Worm (Caenorhabditis elegans) whole organism, young adult: Measurements from ENCODE around the gene Y57G11C.8.

ENCODE experiments used
- F33H1.4 ChIP-seq: fragments of 200-800 bp; sonication (Bioruptor generic); IDR thresholded peaks from 2 replicates; pipeline ENCODE4 v1.3.6; 2022; ENCODE audit warnings: missing genetic modification reagents, missing genetic modification characterization, missing compliant biosample characterization
- F37B4.10 ChIP-seq: fragments of 200-800 bp; sonication (Bioruptor generic); IDR thresholded peaks from 2 replicates; pipeline ENCODE4 v1.3.6; 2022; ENCODE audit warnings: missing genetic modification characterization, missing compliant biosample characterization
- F52B5.7 ChIP-seq: sonication (generic microtip); optimal IDR thresholded peaks from 2 replicates; lab custom pipeline; 2016; ENCODE audit warnings: mild to moderate bottlenecking, missing genetic modification characterization, missing compliant biosample characterization
- K11D2.4 ChIP-seq: fragments of 200-800 bp; sonication (Bioruptor generic); IDR thresholded peaks from 2 replicates; pipeline ENCODE4 v1.3.6; 2022; ENCODE audit warnings: missing genetic modification reagents, missing genetic modification characterization, missing compliant biosample characterization
- Y53F4B.3 ChIP-seq: fragments of 200-800 bp; sonication (Bioruptor generic); IDR thresholded peaks from 2 replicates; pipeline ENCODE4 v1.3.6; 2022; ENCODE audit warnings: missing genetic modification reagents, missing genetic modification characterization, missing compliant biosample characterization
- Y53G8AR.9 ChIP-seq: fragments of 200-800 bp; sonication (Bioruptor generic); conservative IDR thresholded peaks from 2 replicates; pipeline ENCODE4 v1.3.6; 2022; ENCODE audit warnings: missing genetic modification reagents, missing genetic modification characterization, missing compliant biosample characterization
- aptf-3 ChIP-seq: fragments of 200-800 bp; sonication (Bioruptor generic); IDR thresholded peaks from 2 replicates; pipeline ENCODE4 v1.3.6; 2022; ENCODE audit warnings: missing genetic modification characterization, missing compliant biosample characterization
- atf-7 ChIP-seq: sonication (generic microtip); optimal IDR thresholded peaks from 2 replicates; lab custom pipeline; 2017; ENCODE audit warnings: mild to moderate bottlenecking, missing genetic modification characterization, missing compliant biosample characterization
- attf-3 ChIP-seq: fragments of 200-800 bp; sonication (Bioruptor generic); conservative IDR thresholded peaks from 2 replicates; pipeline ENCODE4 v1.3.6; 2022; ENCODE audit warnings: missing genetic modification reagents, missing genetic modification characterization, missing compliant biosample characterization
- attf-6 ChIP-seq: fragments of 200-800 bp; sonication (Bioruptor generic); IDR thresholded peaks from 2 replicates; pipeline ENCODE4 v1.3.6; 2022; ENCODE audit warnings: missing genetic modification reagents, missing genetic modification characterization, missing compliant biosample characterization
- bed-2 ChIP-seq: fragments of 200-800 bp; sonication (Bioruptor generic); IDR thresholded peaks from 2 replicates; pipeline ENCODE4 v1.3.6; 2022; ENCODE audit warnings: missing genetic modification reagents, missing genetic modification characterization, missing compliant biosample characterization
- cebp-1 ChIP-seq, 2 experiments: fragments of 200-800 bp in 1 of 2; sonication (Bioruptor generic) in 1 of 2; sonication (generic microtip) in 1 of 2; IDR thresholded peaks in 1 of 2; optimal IDR thresholded peaks in 1 of 2; 2 replicates each; pipeline versions ENCODE4 v1.3.6 to Lab custom; 2017 to 2022; ENCODE audit warnings: missing compliant biosample characterization in 2 of 2, missing genetic modification characterization in 2 of 2, mild to moderate bottlenecking in 1 of 2, missing genetic modification reagents in 1 of 2, moderate library complexity in 1 of 2
- egrh-3 ChIP-seq: fragments of 200-800 bp; sonication (Bioruptor generic); IDR thresholded peaks from 2 replicates; pipeline ENCODE4 v1.3.6; 2022; ENCODE audit warnings: missing genetic modification reagents, missing genetic modification characterization, missing compliant biosample characterization
- ekl-4 ChIP-seq: fragments of 200-800 bp; sonication (Bioruptor generic); IDR thresholded peaks from 2 replicates; pipeline ENCODE4 v1.3.6; 2022; ENCODE audit warnings: missing genetic modification reagents, missing genetic modification characterization, missing compliant biosample characterization
- fkh-3 ChIP-seq: sonication (generic microtip); optimal IDR thresholded peaks from 2 replicates; lab custom pipeline; 2016; ENCODE audit warnings: mild to moderate bottlenecking, missing genetic modification characterization, missing compliant biosample characterization
- gei-17 ChIP-seq: fragments of 200-800 bp; sonication (Bioruptor generic); optimal IDR thresholded peaks from 2 replicates; lab custom pipeline; 2018; ENCODE audit warnings: mild to moderate bottlenecking, missing genetic modification characterization, missing compliant biosample characterization
- hmg-1.2 ChIP-seq: fragments of 200-800 bp; sonication (Bioruptor generic); IDR thresholded peaks from 2 replicates; pipeline ENCODE4 v1.3.6; 2022; ENCODE audit warnings: missing genetic modification reagents, missing genetic modification characterization, missing compliant biosample characterization
- hrde-1 ChIP-seq: sonication (generic microtip); optimal IDR thresholded peaks from 2 replicates; lab custom pipeline; 2016; ENCODE audit warnings: missing genetic modification characterization, mild to moderate bottlenecking, missing compliant biosample characterization, moderate library complexity, missing genotype, missing genetic modification reagents, borderline replicate concordance
- hsf-1 ChIP-seq: fragments of 200-800 bp; sonication (Bioruptor generic); IDR thresholded peaks from 2 replicates; pipeline ENCODE4 v1.3.6; 2022; ENCODE audit warnings: missing genetic modification reagents, missing genetic modification characterization, missing compliant biosample characterization
- let-526 ChIP-seq: fragments of 200-800 bp; sonication (Bioruptor generic); IDR thresholded peaks from 2 replicates; pipeline ENCODE4 v1.3.6; 2022; ENCODE audit warnings: missing genetic modification reagents, missing genetic modification characterization, missing compliant biosample characterization
- let-607 ChIP-seq, 2 experiments: fragments of 200-800 bp in 1 of 2; sonication (Bioruptor generic) in 1 of 2; sonication (generic microtip) in 1 of 2; optimal IDR thresholded peaks; 2 replicates each; lab custom pipeline; 2016 to 2018; ENCODE audit warnings: mild to moderate bottlenecking in 2 of 2, missing compliant biosample characterization in 2 of 2, missing genetic modification characterization in 2 of 2, moderate library complexity in 2 of 2, missing genotype in 1 of 2
- lin-26 ChIP-seq: fragments of 200-800 bp; sonication (Bioruptor generic); IDR thresholded peaks from 2 replicates; pipeline ENCODE4 v1.3.6; 2022; ENCODE audit warnings: missing genetic modification reagents, missing genetic modification characterization, missing compliant biosample characterization
- lir-1 ChIP-seq: fragments of 200-800 bp; sonication (Bioruptor generic); conservative IDR thresholded peaks from 2 replicates; pipeline ENCODE4 v1.3.6; 2022; ENCODE audit warnings: missing genetic modification reagents, missing genetic modification characterization, missing compliant biosample characterization
- madf-10 ChIP-seq: sonication (generic microtip); optimal IDR thresholded peaks from 2 replicates; lab custom pipeline; 2016; ENCODE audit warnings: mild to moderate bottlenecking, missing genetic modification characterization, missing compliant biosample characterization
- madf-3 ChIP-seq: fragments of 200-800 bp; sonication (Bioruptor generic); IDR thresholded peaks from 2 replicates; pipeline ENCODE4 v1.3.6; 2022; ENCODE audit warnings: missing genetic modification reagents, missing genetic modification characterization, missing compliant biosample characterization
- mcd-1 ChIP-seq: fragments of 200-800 bp; sonication (Bioruptor generic); IDR thresholded peaks from 2 replicates; pipeline ENCODE4 v1.3.6; 2022; ENCODE audit warnings: missing genetic modification reagents, missing genetic modification characterization, missing compliant biosample characterization
- nhr-120 ChIP-seq: fragments of 200-800 bp; sonication (Bioruptor generic); IDR thresholded peaks from 2 replicates; pipeline ENCODE4 v1.3.6; 2022; ENCODE audit warnings: missing genetic modification characterization, missing compliant biosample characterization
- snpc-1.1 ChIP-seq: sonication (generic microtip); optimal IDR thresholded peaks from 2 replicates; lab custom pipeline; 2017; ENCODE audit warnings: missing genetic modification characterization, mild to moderate bottlenecking, missing compliant biosample characterization, antibody characterized with exemption, moderate library complexity, missing genotype, missing genetic modification reagents; ENCODE audit not compliant: insufficient read depth
- snpc-1.3 ChIP-seq: sonication (generic microtip); optimal IDR thresholded peaks from 2 replicates; lab custom pipeline; 2017; ENCODE audit warnings: missing genetic modification characterization, mild to moderate bottlenecking, missing compliant biosample characterization, antibody characterized with exemption, moderate library complexity, missing genotype, missing genetic modification reagents; ENCODE audit not compliant: insufficient read depth
- snpc-4 ChIP-seq, 5 experiments: fragments of 150-350 bp in 1 of 5; sonication (generic microtip) in 4 of 5; optimal IDR thresholded peaks; 2 replicates each; lab custom pipeline; 2014 to 2018; ENCODE audit warnings: missing genetic modification characterization in 5 of 5, missing biosample characterization in 3 of 5, antibody characterized with exemption in 2 of 5, mild to moderate bottlenecking in 2 of 5, missing compliant biosample characterization in 2 of 5, missing genotype in 2 of 5, moderate library complexity in 2 of 5, missing genetic modification reagents in 1 of 5
- tlf-1 ChIP-seq: fragments of 200-800 bp; sonication (Bioruptor generic); optimal IDR thresholded peaks from 2 replicates; lab custom pipeline; 2018; ENCODE audit warnings: mild to moderate bottlenecking, missing genetic modification characterization, missing compliant biosample characterization

Y57G11C.8 gene

DNA sequence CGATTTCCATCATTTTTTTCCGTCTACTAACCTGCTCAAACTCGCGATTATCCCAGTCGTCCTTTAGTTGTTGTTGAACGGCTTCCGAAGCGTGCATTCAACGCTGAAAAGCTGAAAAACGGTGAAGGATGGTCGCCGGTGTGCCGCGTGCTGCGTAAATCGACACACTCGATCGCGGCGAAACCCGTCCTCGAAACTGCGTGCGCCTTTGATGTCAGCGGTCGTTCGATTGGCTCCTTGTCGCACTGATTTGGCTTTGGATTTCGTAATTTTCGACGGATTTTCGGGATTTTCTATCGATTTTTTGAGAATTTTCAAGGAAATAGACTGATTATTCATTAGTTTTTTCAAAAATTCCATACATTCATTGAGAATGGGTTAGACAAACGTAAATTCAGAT lies 15.7 kb downstream of the Y57G11C.8 start, which contains the start of the genes Y57G11C.1147 and nuo-3 (continued):
- TF ChIP-seq egrh-3 (GFP tag; lab: Robert Waterston, UW) = 0 out of 2 replicates have a peak, but pooled peaks have one; percentile 39
- TF ChIP-seq aptf-3 (GFP tag; lab: Robert Waterston, UW) = no peak
- no peak for TF ChIP-seq madf-10 (tag; lab: Kevin White, UChicago)
- TF ChIP-seq cebp-1 (GFP tag; IDR thresholded peaks at IDR 0.05; lab: Robert Waterston, UW) = 0 out of 2 replicates have a peak, but pooled peaks have one; percentile 10
- TF ChIP-seq cebp-1 (tag; optimal IDR thresholded peaks at IDR 0.05; lab: Kevin White, UChicago) = peak; percentile 65
- TF ChIP-seq lin-26 (GFP tag; lab: Robert Waterston, UW) = no peak

DNA sequence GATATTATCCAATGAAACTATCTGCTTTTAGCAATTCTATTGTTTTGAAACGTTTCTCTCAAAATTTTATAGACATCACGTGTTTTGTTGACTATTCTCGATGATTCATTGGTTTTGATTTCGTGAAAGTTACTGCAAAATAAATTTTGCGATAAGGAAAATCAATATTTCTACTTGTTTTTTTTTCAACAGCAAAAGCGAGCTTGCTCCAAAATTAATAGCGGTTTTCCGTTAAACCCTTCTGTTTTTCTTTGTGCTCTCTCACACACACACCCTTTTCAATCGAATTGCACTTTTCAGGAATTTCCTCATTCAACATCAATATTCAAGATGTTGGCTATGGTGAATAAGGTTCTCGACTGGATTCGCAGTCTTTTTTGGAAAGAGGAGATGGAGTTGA lies 16.2 kb downstream of the Y57G11C.8 start, which contains the start of gene arl-8:
arl-8 (plus strand) TSS at position 301 of the 400 bp plus-strand sequence.
- TF ChIP-seq tlf-1 (no peak), fkh-3 (tag; lab: Kevin White, UChicago) (no peak), F37B4.10 (no peak), hrde-1 (tag; lab: Kevin White, UChicago) (no peak), let-526 (GFP tag; lab: Robert Waterston, UW) (no peak), F52B5.7 (tag; lab: Kevin White, UChicago) (no peak), gei-17 (GFP tag; lab: Kevin White, UChicago) (no peak), let-607 (tag; optimal IDR thresholded peaks at IDR 0.05; lab: Kevin White, UChicago) (no peak), bed-2 (GFP tag; lab: Robert Waterston, UW) (no peak)

- TF ChIP-seq attf-3 (GFP tag; lab: Robert Waterston, UW) (no peak), hmg-1.2 (0 out of 2 replicates have a peak, but pooled peaks have one; percentile 28), Y53F4B.3 (GFP tag; lab: Robert Waterston, UW) (no peak), hsf-1 (GFP tag; lab: Robert Waterston, UW) (0 out of 2 replicates have a peak, but pooled peaks have one; percentile 41), Y53G8AR.9 (GFP tag; lab: Robert Waterston, UW) (0 out of 2 replicates have a peak, but pooled peaks have one; percentile 30), nhr-120 (GFP tag; lab: Robert Waterston, UW) (no peak), F33H1.4 (GFP tag; lab: Robert Waterston, UW) (0 out of 2 replicates have a peak, but pooled peaks have one; percentile 5), attf-6 (GFP tag; lab: Robert Waterston, UW) (peak; percentile 88), atf-7 (tag; lab: Kevin White, UChicago) (peak; percentile 23), snpc-4 (GFP tag; optimal IDR thresholded peaks at IDR 0.05; lab: Kevin White, UChicago) (no peak), snpc-4 (tag; optimal IDR thresholded peaks at IDR 0.05; lab: Kevin White, UChicago) (peak in 1 of 4 experiments; percentile 85), K11D2.4 (no peak), ekl-4 (0 out of 2 replicates have a peak, but pooled peaks have one; percentile 26), snpc-1.1 (no peak), hrde-1 (tag; lab: Kevin White, UChicago) (peak; percentile 55), snpc-1.3 (tag; lab: Kevin White, UChicago) (no peak), madf-3 (GFP tag; lab: Robert Waterston, UW) (0 out of 2 replicates have a peak, but pooled peaks have one; percentile 67), lir-1 (GFP tag; lab: Robert Waterston, UW) (no peak), mcd-1 (0 out of 2 replicates have a peak, but pooled peaks have one; percentile 15)
Measured at ce11 chrIV:14799186-14799585, 17.5 kb downstream of the Y57G11C.8 start, which contains the start of gene Y57G11C.14. TSS of gene Y57G11C.14 (plus strand) at chrIV:14799311.
